Fruit fly (Drosophila melanogaster): ENCODE data around the gene CG32071.

The CG32071 gene

dm6 chr3L:11093046-11093520, 10.6 kb downstream of the CG32071 start, which contains the start of gene JIL-1 (continued):
- peak; percentile 47 for TF ChIP-seq Sin3A (optimal IDR thresholded peaks at IDR 0.05)
- TF ChIP-seq CG11398 (GFP tag; optimal IDR thresholded peaks at IDR 0.05), result no peak
- TF ChIP-seq hbn (GFP tag; IDR thresholded peaks at IDR 0.05; ENCODE audit: partially characterized antibody), result peak; percentile 75
- peak; percentile 88 for TF ChIP-seq CG13287 (GFP tag; IDR thresholded peaks at IDR 0.05; ENCODE audit: partially characterized antibody)
- TF ChIP-seq CG2875 (GFP tag; optimal IDR thresholded peaks at IDR 0.05), result no peak
- no peak for TF ChIP-seq klu (GFP tag; IDR thresholded peaks at IDR 0.05)
- TF ChIP-seq CG5953 (GFP tag; IDR thresholded peaks at IDR 0.05), result peak; percentile 56
- peak; percentile 79 for TF ChIP-seq sisA (GFP tag; IDR thresholded peaks at IDR 0.05)
- TF ChIP-seq Hmx (GFP tag; optimal IDR thresholded peaks at IDR 0.05), result no peak
- TF ChIP-seq esg (GFP tag; conservative IDR thresholded peaks at IDR 0.05), result peak; percentile 42; the same call in 1 of the 2 replicates
- TF ChIP-seq Tbp (GFP tag; optimal IDR thresholded peaks at IDR 0.05), result no peak
- peak; percentile 31 for TF ChIP-seq CG13894 (tag; optimal IDR thresholded peaks at IDR 0.05)
- peak; percentile 66 for TF ChIP-seq Ada2b (GFP tag; IDR thresholded peaks at IDR 0.05)
- TF ChIP-seq bigmax (GFP tag; optimal IDR thresholded peaks at IDR 0.05), result no peak
- no peak for TF ChIP-seq kni (GFP tag; optimal IDR thresholded peaks at IDR 0.05)
- peak; percentile 4 for TF ChIP-seq CG10431 (GFP tag; optimal IDR thresholded peaks at IDR 0.05)
- TF ChIP-seq CG2202 (tag; optimal IDR thresholded peaks at IDR 0.05), result peak; percentile 34
- TF ChIP-seq Usf (GFP tag; optimal IDR thresholded peaks at IDR 0.05), result no peak
- TF ChIP-seq CG30431 (GFP tag; optimal IDR thresholded peaks at IDR 0.05), result no peak
- TF ChIP-seq CG17829 (tag; optimal IDR thresholded peaks at IDR 0.05), result peak; percentile 55
- TF ChIP-seq tup (GFP tag; optimal IDR thresholded peaks at IDR 0.05), result peak; percentile 3
- TF ChIP-seq ssp (GFP tag; IDR thresholded peaks at IDR 0.05), result peak; percentile 57
- TF ChIP-seq CG4854 (GFP tag; optimal IDR thresholded peaks at IDR 0.05), result peak; percentile 48
- no peak for TF ChIP-seq CG3065 (GFP tag; optimal IDR thresholded peaks at IDR 0.05)
- peak; percentile 66 for TF ChIP-seq grau (tag; optimal IDR thresholded peaks at IDR 0.05)
- peak; percentile 71 for TF ChIP-seq zfh2 (GFP tag; optimal IDR thresholded peaks at IDR 0.05)
- no peak for TF ChIP-seq D19A (tag; optimal IDR thresholded peaks at IDR 0.05)
- TF ChIP-seq sima (GFP tag; optimal IDR thresholded peaks at IDR 0.05), result no peak
- peak; percentile 59; the same call in 1 of the 3 replicates for TF ChIP-seq CG11093 (GFP tag; IDR thresholded peaks at IDR 0.05)
- no peak for TF ChIP-seq hkb (optimal IDR thresholded peaks at IDR 0.05)
- TF ChIP-seq hkb (GFP tag; IDR thresholded peaks at IDR 0.05), result peak; percentile 26; the same call in 1 of the 2 replicates
- TF ChIP-seq ham (GFP tag; IDR thresholded peaks at IDR 0.05), result peak; percentile 40; the same call in 1 of the 2 replicates
- peak; percentile 44 for TF ChIP-seq CG4360 (GFP tag; IDR thresholded peaks at IDR 0.05)
- TF ChIP-seq pzg (GFP tag; optimal IDR thresholded peaks at IDR 0.05), result peak; percentile 79
- no peak for TF ChIP-seq fd64A (GFP tag; optimal IDR thresholded peaks at IDR 0.05)
- no peak for TF ChIP-seq exex (tag; optimal IDR thresholded peaks at IDR 0.05)
- peak; percentile 44 for TF ChIP-seq CG2712 (tag; optimal IDR thresholded peaks at IDR 0.05)
- TF ChIP-seq bsh (GFP tag; optimal IDR thresholded peaks at IDR 0.05), result peak in 1 of 2 experiments; percentile 31
- TF ChIP-seq CG17186 (GFP tag; optimal IDR thresholded peaks at IDR 0.05), result no peak
- TF ChIP-seq CG12744 (GFP tag; optimal IDR thresholded peaks at IDR 0.05), result no peak
- TF ChIP-seq gt (GFP tag; IDR thresholded peaks at IDR 0.05), result no peak
- peak; percentile 14 for TF ChIP-seq CG12071 (GFP tag; optimal IDR thresholded peaks at IDR 0.05)
- peak; percentile 56 for TF ChIP-seq onecut (GFP tag; IDR thresholded peaks at IDR 0.05)
- no peak for TF ChIP-seq CTCF (GFP tag; optimal IDR thresholded peaks at IDR 0.05)
- peak; percentile 9 for TF ChIP-seq CG4617 (GFP tag; optimal IDR thresholded peaks at IDR 0.05; ENCODE audit: borderline replicate concordance)
- TF ChIP-seq Spps (tag; optimal IDR thresholded peaks at IDR 0.05), result no peak
- peak; percentile 40 for TF ChIP-seq fd96Cb (tag; optimal IDR thresholded peaks at IDR 0.05)
- peak; percentile 86 for TF ChIP-seq CG14860 (GFP tag; IDR thresholded peaks at IDR 0.05; ENCODE audit: partially characterized antibody)
- TF ChIP-seq ab (GFP tag; optimal IDR thresholded peaks at IDR 0.05), result no peak
- peak; percentile 66; the same call in 2 of the 3 replicates for TF ChIP-seq CG14050 (GFP tag; IDR thresholded peaks at IDR 0.05)
- TF ChIP-seq Hr78 (GFP tag; optimal IDR thresholded peaks at IDR 0.05), result no peak
- TF ChIP-seq CG10654 (GFP tag; optimal IDR thresholded peaks at IDR 0.05), result peak; percentile 28

Data from whole organism, embryonic.